Fruit fly (Drosophila melanogaster) whole organism, embryonic: Measurements from ENCODE around the gene CG43755.

Experiments used
- Abd-B ChIP-seq: fragments of 200-800 bp; sonication (Bioruptor generic); optimal IDR thresholded peaks from 2 replicates; lab custom pipeline; 2018; ENCODE audit warnings: missing biosample characterization, mild to moderate bottlenecking, missing genetic modification characterization, moderate library complexity
- Atf3 ChIP-seq: fragments of 200-800 bp; sonication (Bioruptor generic); optimal IDR thresholded peaks from 3 replicates; lab custom pipeline; 2016; ENCODE audit warnings: missing biosample characterization, missing genetic modification characterization
- Bgb ChIP-seq: fragments of 200-800 bp; sonication (Bioruptor generic); IDR thresholded peaks from 2 replicates; pipeline ENCODE4 v1.3.6; 2022; ENCODE audit warnings: missing biosample characterization, missing genetic modification characterization; ENCODE audit not compliant: partially characterized antibody
- CG10147 ChIP-seq: fragments of 200-800 bp; sonication (Bioruptor generic); optimal IDR thresholded peaks from 2 replicates; lab custom pipeline; 2019; ENCODE audit warnings: missing biosample characterization, mild to moderate bottlenecking, missing genetic modification characterization, moderate library complexity
- CG10654 ChIP-seq: fragments of 200-800 bp; sonication (Bioruptor generic); optimal IDR thresholded peaks from 2 replicates; lab custom pipeline; 2016; ENCODE audit warnings: missing biosample characterization, missing genetic modification characterization
- CG10979 ChIP-seq: fragments of 200-800 bp; sonication (Bioruptor generic); optimal IDR thresholded peaks from 2 replicates; lab custom pipeline; 2018; ENCODE audit warnings: missing biosample characterization, mild to moderate bottlenecking, missing genetic modification characterization, moderate library complexity
- CG12942 ChIP-seq: fragments of 200-800 bp; sonication (Bioruptor generic); optimal IDR thresholded peaks from 3 replicates; lab custom pipeline; 2016; ENCODE audit warnings: missing biosample characterization, missing genetic modification characterization
- CG15011 ChIP-seq: fragments of 200-800 bp; sonication (Bioruptor generic); optimal IDR thresholded peaks from 3 replicates; lab custom pipeline; 2018; ENCODE audit warnings: missing biosample characterization, mild to moderate bottlenecking, missing genetic modification characterization
- CG1603 ChIP-seq: fragments of 200-800 bp; sonication (Bioruptor generic); optimal IDR thresholded peaks from 2 replicates; lab custom pipeline; 2019; ENCODE audit warnings: missing biosample characterization, mild to moderate bottlenecking, missing genetic modification characterization, moderate library complexity
- CG17186 ChIP-seq: fragments of 200-800 bp; sonication (Bioruptor generic); optimal IDR thresholded peaks from 3 replicates; lab custom pipeline; 2017; ENCODE audit warnings: missing biosample characterization, missing genetic modification reagents, missing genetic modification characterization
- CG17361 ChIP-seq: fragments of 200-800 bp; sonication (Bioruptor generic); IDR thresholded peaks from 3 replicates; pipeline ENCODE4 v1.3.6; 2022; ENCODE audit warnings: missing biosample characterization, missing genetic modification characterization
- CG18011 ChIP-seq: fragments of 200-800 bp; sonication (Bioruptor generic); optimal IDR thresholded peaks from 2 replicates; lab custom pipeline; 2017; ENCODE audit warnings: missing biosample characterization, missing genetic modification characterization, mild to moderate bottlenecking, moderate library complexity, missing genotype
- CG2712 ChIP-seq: fragments of 200-800 bp; optimal IDR thresholded peaks from 3 replicates; lab custom pipeline; 2019; ENCODE audit warnings: missing biosample characterization, mild to moderate bottlenecking, missing genetic modification characterization, moderate library complexity
- CG32772 ChIP-seq: fragments of 200-800 bp; sonication (Bioruptor generic); IDR thresholded peaks from 2 replicates; pipeline ENCODE4 v1.3.6; 2022; ENCODE audit warnings: missing biosample characterization, missing genetic modification characterization
- CG33213 ChIP-seq: fragments of 200-800 bp; sonication (Bioruptor generic); optimal IDR thresholded peaks from 3 replicates; lab custom pipeline; 2016; ENCODE audit warnings: missing biosample characterization, missing genetic modification characterization
- CG3847 ChIP-seq: fragments of 200-800 bp; sonication (Bioruptor generic); IDR thresholded peaks from 2 replicates; pipeline ENCODE4 v1.3.6; 2022; ENCODE audit warnings: missing biosample characterization, missing genetic modification characterization
- CG3995 ChIP-seq: fragments of 200-800 bp; sonication (Bioruptor generic); optimal IDR thresholded peaks from 3 replicates; lab custom pipeline; 2016; ENCODE audit warnings: missing biosample characterization, missing genetic modification characterization
- CG4424 ChIP-seq: fragments of 200-800 bp; sonication (Bioruptor generic); optimal IDR thresholded peaks from 3 replicates; lab custom pipeline; 2016; ENCODE audit warnings: missing biosample characterization, missing genetic modification characterization
- CG7963 ChIP-seq: fragments of 200-800 bp; sonication (Bioruptor generic); IDR thresholded peaks from 3 replicates; pipeline ENCODE4 v1.3.6; 2022; ENCODE audit warnings: missing biosample characterization, missing genetic modification characterization; ENCODE audit not compliant: partially characterized antibody
- CG8089 ChIP-seq: fragments of 200-800 bp; sonication (Bioruptor generic); optimal IDR thresholded peaks from 3 replicates; lab custom pipeline; 2016; ENCODE audit warnings: missing biosample characterization, missing genetic modification characterization
- CG8924 ChIP-seq: fragments of 200-800 bp; optimal IDR thresholded peaks from 3 replicates; lab custom pipeline; 2019; ENCODE audit warnings: missing biosample characterization, mild to moderate bottlenecking, missing genetic modification characterization, moderate library complexity
- Chrac-16 ChIP-seq: fragments of 200-800 bp; sonication (Bioruptor generic); optimal IDR thresholded peaks from 3 replicates; lab custom pipeline; 2016; ENCODE audit warnings: missing biosample characterization, missing genetic modification characterization
- CrebB ChIP-seq: fragments of 200-800 bp; sonication (Bioruptor generic); optimal IDR thresholded peaks from 3 replicates; lab custom pipeline; 2018; ENCODE audit warnings: missing biosample characterization, mild to moderate bottlenecking, missing genetic modification characterization
- Dip3 ChIP-seq: fragments of 200-800 bp; sonication (Bioruptor generic); optimal IDR thresholded peaks from 3 replicates; lab custom pipeline; 2016; ENCODE audit warnings: missing biosample characterization, missing genetic modification characterization
- Dp ChIP-seq: fragments of 200-800 bp; sonication (Bioruptor generic); optimal IDR thresholded peaks from 2 replicates; lab custom pipeline; 2018; ENCODE audit warnings: missing biosample characterization, mild to moderate bottlenecking, missing genetic modification characterization, moderate library complexity
- Ets97D ChIP-seq: fragments of 200-800 bp; sonication (Bioruptor generic); optimal IDR thresholded peaks from 3 replicates; lab custom pipeline; 2016; ENCODE audit warnings: missing biosample characterization, missing genetic modification characterization
- Hr78 ChIP-seq, 2 experiments: fragments of 200-800 bp in 1 of 2; fragments of >200 bp in 1 of 2; sonication (Bioruptor generic) in 1 of 2; optimal IDR thresholded peaks; 2 replicates each; lab custom pipeline; 2017 to 2019; ENCODE audit warnings: missing biosample characterization in 2 of 2, missing genetic modification characterization in 2 of 2, mild to moderate bottlenecking in 1 of 2, moderate library complexity in 1 of 2
- Hsf ChIP-seq: fragments of 200-800 bp; sonication (Bioruptor generic); optimal IDR thresholded peaks from 3 replicates; lab custom pipeline; 2016; ENCODE audit warnings: missing biosample characterization, missing genetic modification characterization
- NC2β ChIP-seq: fragments of 200-800 bp; sonication (Bioruptor generic); optimal IDR thresholded peaks from 2 replicates; lab custom pipeline; 2016; ENCODE audit warnings: missing biosample characterization, missing genetic modification characterization
- Neu2 ChIP-seq: fragments of 200-800 bp; sonication (Bioruptor generic); optimal IDR thresholded peaks from 3 replicates; lab custom pipeline; 2016; ENCODE audit warnings: missing biosample characterization, missing genetic modification characterization, borderline replicate concordance
- Rfx ChIP-seq: fragments of 200-800 bp; sonication (Bioruptor generic); IDR thresholded peaks from 2 replicates; pipeline ENCODE4 v1.3.6; 2022; ENCODE audit warnings: missing biosample characterization, missing genetic modification characterization
- Scr ChIP-seq: fragments of 200-800 bp; sonication (Bioruptor generic); IDR thresholded peaks from 2 replicates; pipeline ENCODE4 v1.3.6; 2022; ENCODE audit warnings: missing biosample characterization, missing genetic modification characterization; ENCODE audit not compliant: partially characterized antibody
- Trl ChIP-seq, 3 experiments: fragments of >200 bp in 2 of 3; fragments of 200-800 bp in 1 of 3; sonication (Bioruptor generic) in 1 of 3; optimal IDR thresholded peaks; 2 replicates in 1 of 3; 3 replicates in 2 of 3; lab custom pipeline; 2016 to 2017; ENCODE audit warnings: missing biosample characterization in 1 of 3, missing genetic modification characterization in 1 of 3
- bigmax ChIP-seq: fragments of 200-800 bp; sonication (Bioruptor generic); optimal IDR thresholded peaks from 2 replicates; lab custom pipeline; 2018; ENCODE audit warnings: missing biosample characterization, mild to moderate bottlenecking, missing genetic modification characterization
- cg ChIP-seq: fragments of 200-800 bp; sonication (Bioruptor generic); optimal IDR thresholded peaks from 3 replicates; lab custom pipeline; 2019; ENCODE audit warnings: missing biosample characterization, mild to moderate bottlenecking, missing genetic modification characterization, moderate library complexity
- chif ChIP-seq, 2 experiments: fragments of 200-800 bp; sonication (Bioruptor generic); optimal IDR thresholded peaks; 3 replicates each; lab custom pipeline; 2016; ENCODE audit warnings: missing biosample characterization in 2 of 2, missing genetic modification characterization in 2 of 2
- fd3F ChIP-seq: fragments of 200-800 bp; sonication (Bioruptor generic); optimal IDR thresholded peaks from 2 replicates; lab custom pipeline; 2018; ENCODE audit warnings: missing biosample characterization, mild to moderate bottlenecking, missing genetic modification characterization, moderate library complexity
- nerfin-1 ChIP-seq: fragments of 200-800 bp; sonication (Bioruptor generic); optimal IDR thresholded peaks from 3 replicates; lab custom pipeline; 2019; ENCODE audit warnings: missing biosample characterization, mild to moderate bottlenecking, missing genetic modification characterization, moderate library complexity
- oc ChIP-seq: fragments of 200-800 bp; sonication (Bioruptor generic); optimal IDR thresholded peaks from 2 replicates; lab custom pipeline; 2018; ENCODE audit warnings: missing biosample characterization, mild to moderate bottlenecking, missing genetic modification characterization, moderate library complexity
- pnt ChIP-seq: fragments of 200-800 bp; sonication (Bioruptor generic); optimal IDR thresholded peaks from 3 replicates; lab custom pipeline; 2016; ENCODE audit warnings: missing biosample characterization, missing genetic modification characterization
- prd ChIP-seq, 3 experiments: fragments of >200 bp in 2 of 3; fragments of 200-800 bp in 1 of 3; sonication (Bioruptor generic) in 1 of 3; optimal IDR thresholded peaks in 2 of 3; IDR thresholded peaks in 1 of 3; 2 replicates in 2 of 3; 3 replicates in 1 of 3; pipeline versions ENCODE4 v1.3.6 to Lab custom; 2017 to 2022; ENCODE audit warnings: missing biosample characterization in 1 of 3, missing genetic modification characterization in 1 of 3
- pum ChIP-seq: fragments of 200-800 bp; sonication (Bioruptor generic); optimal IDR thresholded peaks from 2 replicates; lab custom pipeline; 2016; ENCODE audit warnings: missing biosample characterization, missing genetic modification characterization
- ranshi ChIP-seq: fragments of 200-800 bp; sonication (Bioruptor generic); IDR thresholded peaks from 2 replicates; pipeline ENCODE4 v1.3.6; 2022; ENCODE audit warnings: missing biosample characterization, missing genetic modification characterization
- sqz ChIP-seq: fragments of 200-800 bp; sonication (Bioruptor generic); optimal IDR thresholded peaks from 3 replicates; lab custom pipeline; 2018; ENCODE audit warnings: missing biosample characterization, mild to moderate bottlenecking, missing genetic modification characterization
- trem ChIP-seq: fragments of 200-800 bp; optimal IDR thresholded peaks from 3 replicates; lab custom pipeline; 2019; ENCODE audit warnings: missing biosample characterization, mild to moderate bottlenecking, missing genetic modification characterization, moderate library complexity
- twi ChIP-seq: fragments of 200-800 bp; optimal IDR thresholded peaks from 2 replicates; lab custom pipeline; 2019; ENCODE audit warnings: missing biosample characterization, mild to moderate bottlenecking, missing genetic modification characterization, moderate library complexity
- vfl ChIP-seq: fragments of 200-800 bp; sonication (Bioruptor generic); optimal IDR thresholded peaks from 2 replicates; lab custom pipeline; 2016; ENCODE audit warnings: missing biosample characterization, missing genetic modification characterization
- zf30C ChIP-seq: fragments of 200-800 bp; sonication (Bioruptor generic); optimal IDR thresholded peaks from 3 replicates; lab custom pipeline; 2018; ENCODE audit warnings: missing biosample characterization, mild to moderate bottlenecking, missing genetic modification characterization

Gene CG43755

DNA sequence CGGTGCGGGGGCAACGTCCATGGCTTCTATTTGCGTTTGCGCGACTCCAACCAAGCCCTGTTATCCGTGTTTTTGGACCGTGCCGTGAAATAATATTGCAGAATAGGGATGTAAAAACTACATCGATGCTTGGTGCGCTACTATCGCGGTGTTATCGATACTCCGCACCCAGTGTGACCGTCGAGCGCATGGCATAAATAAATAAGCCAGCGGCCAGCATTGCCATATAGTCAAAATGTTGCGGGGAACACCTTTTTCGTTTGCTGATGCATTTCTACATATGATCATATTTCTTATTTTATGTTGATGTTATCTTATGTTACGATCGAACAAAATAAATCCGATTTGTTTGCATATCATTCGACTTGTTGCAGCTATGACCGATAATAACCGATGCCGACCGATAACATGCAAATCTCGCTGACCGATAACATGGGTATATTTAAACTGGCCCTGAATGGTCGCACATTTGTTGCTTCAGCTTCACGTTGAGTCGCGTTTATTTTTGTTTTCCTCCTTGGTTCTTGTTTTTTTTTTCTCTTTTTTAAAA, 52.4 kb downstream of the CG43755 start, which contains the start of gene smo (continued):
- TF ChIP-seq CG33213 (GFP tag; lab: Kevin White, UChicago) (peak; percentile 53), CG17361 (GFP tag; lab: Robert Waterston, UW) (peak; percentile 41; the same call in 2 of the 3 replicates), zf30C (GFP tag; lab: Kevin White, UChicago) (no peak), trem (tag; lab: Kevin White, UChicago) (peak; percentile 81), vfl (GFP tag; lab: Kevin White, UChicago) (peak; percentile 3), Atf3 (GFP tag; lab: Kevin White, UChicago) (peak; percentile 15), Neu2 (GFP tag; lab: Kevin White, UChicago) (no peak), oc (tag; lab: Kevin White, UChicago) (no peak), Rfx (GFP tag; lab: Robert Waterston, UW) (peak; percentile 57; the same call in 1 of the 2 replicates), prd (optimal IDR thresholded peaks at IDR 0.05; lab: Kevin White, UChicago) (no peak), prd (GFP tag; IDR thresholded peaks at IDR 0.05; lab: Robert Waterston, UW) (0 out of 3 replicates have a peak, but pooled peaks have one; percentile 23), NC2β (GFP tag; lab: Kevin White, UChicago) (peak; percentile 56), ranshi (GFP tag; lab: Robert Waterston, UW) (no peak), Abd-B (GFP tag; lab: Kevin White, UChicago) (peak; percentile 80), sqz (GFP tag; lab: Kevin White, UChicago) (no peak), CG2712 (tag; lab: Kevin White, UChicago) (peak; percentile 49), CG4424 (GFP tag; lab: Kevin White, UChicago) (peak; percentile 5), Trl (optimal IDR thresholded peaks at IDR 0.05; lab: Kevin White, UChicago) (peak in 1 of 2 experiments; percentile 2), Trl (GFP tag; optimal IDR thresholded peaks at IDR 0.05; lab: Kevin White, UChicago) (peak; percentile 51), CG1603 (peak; percentile 84), CG10979 (tag; lab: Kevin White, UChicago) (no peak), twi (tag; lab: Kevin White, UChicago) (peak; percentile 25), Hsf (GFP tag; lab: Kevin White, UChicago) (peak; percentile 43), chif (GFP tag; optimal IDR thresholded peaks at IDR 0.05; lab: Kevin White, UChicago) (peak; percentile 29 to 48), cg (GFP tag; lab: Kevin White, UChicago) (no peak), CG3995 (peak; percentile 57), pum (GFP tag; lab: Kevin White, UChicago) (peak; percentile 42), Ets97D (GFP tag; lab: Kevin White, UChicago) (peak; percentile 85), fd3F (GFP tag; lab: Kevin White, UChicago) (no peak), CG12942 (GFP tag; lab: Kevin White, UChicago) (peak; percentile 27), CG32772 (GFP tag; lab: Robert Waterston, UW) (no peak), nerfin-1 (tag; lab: Kevin White, UChicago) (peak; percentile 14), CG3847 (peak; percentile 62), CG10147 (peak; percentile 48), Hr78 (GFP tag; optimal IDR thresholded peaks at IDR 0.05; lab: Kevin White, UChicago) (no peak), Chrac-16 (GFP tag; lab: Kevin White, UChicago) (peak; percentile 29), Scr (GFP tag; lab: Robert Waterston, UW) (peak; percentile 88), Bgb (peak; percentile 87), CG7963 (GFP tag; lab: Robert Waterston, UW) (peak; percentile 73), CG8924 (tag; lab: Kevin White, UChicago) (peak; percentile 16), CrebB (tag; lab: Kevin White, UChicago) (peak; percentile 11), Dip3 (peak; percentile 36), Dp (GFP tag; lab: Kevin White, UChicago) (peak; percentile 67), CG17186 (peak; percentile 96), CG8089 (GFP tag; lab: Kevin White, UChicago) (peak; percentile 29), CG18011 (GFP tag; lab: Kevin White, UChicago) (peak; percentile 19), pnt (GFP tag; lab: Kevin White, UChicago) (peak; percentile 22), bigmax (GFP tag; lab: Kevin White, UChicago) (no peak), CG10654 (GFP tag; lab: Kevin White, UChicago) (peak; percentile 56), CG15011 (GFP tag; lab: Kevin White, UChicago) (no peak)
